Fruit fly (Drosophila melanogaster) whole organism, wandering third instar larva: ENCODE data around the gene CG5026.

Experiments
- CG9705 ChIP-seq: fragments of 200-800 bp; sonication (Bioruptor generic); optimal IDR thresholded peaks from 2 replicates; lab custom pipeline; 2018; ENCODE audit warnings: missing biosample characterization, mild to moderate bottlenecking, missing genetic modification characterization
- CrebA ChIP-seq: fragments of 200-800 bp; sonication (Bioruptor generic); optimal IDR thresholded peaks from 2 replicates; lab custom pipeline; 2016; ENCODE audit warnings: missing biosample characterization, mild to moderate bottlenecking, missing genetic modification characterization, borderline replicate concordance
- Dfd ChIP-seq: fragments of >200 bp; optimal IDR thresholded peaks from 2 replicates; lab custom pipeline; 2017; ENCODE audit warnings: missing biosample characterization, missing genetic modification characterization
- Dif ChIP-seq: fragments of 200-275, 200-300 bp; sonication (Bioruptor generic); optimal IDR thresholded peaks from 2 replicates; lab custom pipeline; 2018; ENCODE audit warnings: missing biosample characterization, missing genetic modification characterization; ENCODE audit not compliant: partially characterized antibody
- HLH106 ChIP-seq: fragments of 200-800 bp; optimal IDR thresholded peaks from 3 replicates; lab custom pipeline; 2019; ENCODE audit warnings: missing biosample characterization, mild to moderate bottlenecking, missing genetic modification characterization, moderate library complexity
- Hnf4 ChIP-seq: fragments of 200-800 bp; sonication (Bioruptor generic); optimal IDR thresholded peaks from 2 replicates; lab custom pipeline; 2016; ENCODE audit warnings: missing biosample characterization, mild to moderate bottlenecking, missing genetic modification characterization
- Hr78 ChIP-seq: fragments of >200 bp; optimal IDR thresholded peaks from 2 replicates; lab custom pipeline; 2017; ENCODE audit warnings: missing biosample characterization, missing genetic modification characterization
- Hr83 ChIP-seq: fragments of 200-300 bp; sonication (Bioruptor generic); optimal IDR thresholded peaks from 2 replicates; lab custom pipeline; 2016; ENCODE audit warnings: missing biosample characterization, mild to moderate bottlenecking, missing genetic modification characterization, moderate library complexity; ENCODE audit not compliant: poor library complexity, severe bottlenecking
- Mio ChIP-seq: sonication (Bioruptor generic); optimal IDR thresholded peaks from 2 replicates; lab custom pipeline; 2016; ENCODE audit warnings: missing biosample characterization, missing genetic modification characterization
- Myc ChIP-seq: fragments of >200 bp; optimal IDR thresholded peaks from 2 replicates; lab custom pipeline; 2017
- N ChIP-seq: fragments of >200 bp; optimal IDR thresholded peaks from 2 replicates; lab custom pipeline; 2018; ENCODE audit warnings: missing biosample characterization, missing external identifiers, missing genetic modification characterization
- Rel ChIP-seq, 2 experiments: fragments of 200-800 bp; sonication (Bioruptor generic) in 1 of 2; optimal IDR thresholded peaks; 2 replicates in 1 of 2; 3 replicates in 1 of 2; lab custom pipeline; 2016 to 2019; ENCODE audit warnings: mild to moderate bottlenecking in 2 of 2, missing biosample characterization in 2 of 2, missing genetic modification characterization in 2 of 2, moderate library complexity in 1 of 2
- Sp1 ChIP-seq: fragments of 200-800 bp; sonication (Bioruptor generic); optimal IDR thresholded peaks from 3 replicates; lab custom pipeline; 2019; ENCODE audit warnings: missing biosample characterization, mild to moderate bottlenecking, missing genetic modification characterization, moderate library complexity
- Vsx2 ChIP-seq: fragments of 200-300, 225-300 bp; sonication (Bioruptor generic); optimal IDR thresholded peaks from 2 replicates; lab custom pipeline; 2018; ENCODE audit warnings: missing biosample characterization, missing genetic modification characterization; ENCODE audit not compliant: partially characterized antibody
- brk ChIP-seq: fragments of 200-800 bp; sonication (Bioruptor generic); optimal IDR thresholded peaks from 2 replicates; lab custom pipeline; 2016; ENCODE audit warnings: missing biosample characterization, mild to moderate bottlenecking, missing genetic modification characterization
- dl ChIP-seq, 2 experiments: fragments of 175-275, 200-275 bp in 1 of 2; fragments of 200-275 bp in 1 of 2; sonication (Bioruptor generic); optimal IDR thresholded peaks; lab custom pipeline; 2018; ENCODE audit warnings: mild to moderate bottlenecking in 2 of 2, missing biosample characterization in 2 of 2, missing genetic modification characterization in 2 of 2, moderate library complexity in 2 of 2; ENCODE audit not compliant: partially characterized antibody in 2 of 2, insufficient read depth in 1 of 2
- dmrt93B ChIP-seq: fragments of 200-800 bp; sonication (Bioruptor generic); optimal IDR thresholded peaks from 2 replicates; lab custom pipeline; 2018; ENCODE audit warnings: missing biosample characterization, mild to moderate bottlenecking, missing genetic modification characterization
- dsf ChIP-seq: sonication (Bioruptor generic); optimal IDR thresholded peaks from 2 replicates; lab custom pipeline; 2016; ENCODE audit warnings: missing biosample characterization, missing genetic modification characterization, borderline replicate concordance
- ey ChIP-seq: fragments of 200-800 bp; sonication (Bioruptor generic); optimal IDR thresholded peaks from 2 replicates; lab custom pipeline; 2016; ENCODE audit warnings: missing biosample characterization, missing genetic modification characterization
- foxo ChIP-seq, 2 experiments: fragments of 200-800 bp; sonication (Bioruptor generic); optimal IDR thresholded peaks; 2 replicates in 1 of 2; 3 replicates in 1 of 2; lab custom pipeline; 2016 to 2017; ENCODE audit warnings: missing biosample characterization in 2 of 2, missing genetic modification characterization in 2 of 2
- fru ChIP-seq: fragments of 200-800 bp; sonication (Bioruptor generic); optimal IDR thresholded peaks from 3 replicates; lab custom pipeline; 2016; ENCODE audit warnings: missing biosample characterization, mild to moderate bottlenecking, missing genetic modification characterization
- jim ChIP-seq: fragments of 175-275, 200-325 bp; sonication (Bioruptor generic); optimal IDR thresholded peaks from 2 replicates; lab custom pipeline; 2016; ENCODE audit warnings: missing biosample characterization, mild to moderate bottlenecking, missing genetic modification characterization
- lola ChIP-seq: fragments of >200 bp; optimal IDR thresholded peaks from 2 replicates; lab custom pipeline; 2017; ENCODE audit warnings: missing biosample characterization, missing genetic modification characterization
- pan ChIP-seq: fragments of >200 bp; optimal IDR thresholded peaks from 2 replicates; lab custom pipeline; 2017
- psq ChIP-seq: fragments of 200-800 bp; sonication (Bioruptor generic); optimal IDR thresholded peaks from 3 replicates; lab custom pipeline; 2017; ENCODE audit warnings: missing biosample characterization, mild to moderate bottlenecking, missing genetic modification characterization, moderate library complexity
- rgr ChIP-seq: fragments of 200-800 bp; sonication (Bioruptor generic); optimal IDR thresholded peaks from 3 replicates; lab custom pipeline; 2016; ENCODE audit warnings: missing biosample characterization, mild to moderate bottlenecking, missing genetic modification characterization
- sv ChIP-seq: fragments of 200-800 bp; sonication (Bioruptor generic); optimal IDR thresholded peaks from 3 replicates; lab custom pipeline; 2016; ENCODE audit warnings: missing biosample characterization, missing genetic modification characterization
- tai ChIP-seq: sonication (Bioruptor generic); optimal IDR thresholded peaks from 2 replicates; lab custom pipeline; 2016; ENCODE audit warnings: missing biosample characterization, missing genetic modification characterization
- usp ChIP-seq: fragments of >200 bp; optimal IDR thresholded peaks from 2 replicates; lab custom pipeline; 2017; ENCODE audit warnings: missing biosample characterization, missing genetic modification characterization
- woc ChIP-seq: sonication (Bioruptor generic); optimal IDR thresholded peaks from 2 replicates; lab custom pipeline; 2016; ENCODE audit warnings: missing biosample characterization, mild to moderate bottlenecking, missing genetic modification characterization

The CG5026 gene

DNA sequence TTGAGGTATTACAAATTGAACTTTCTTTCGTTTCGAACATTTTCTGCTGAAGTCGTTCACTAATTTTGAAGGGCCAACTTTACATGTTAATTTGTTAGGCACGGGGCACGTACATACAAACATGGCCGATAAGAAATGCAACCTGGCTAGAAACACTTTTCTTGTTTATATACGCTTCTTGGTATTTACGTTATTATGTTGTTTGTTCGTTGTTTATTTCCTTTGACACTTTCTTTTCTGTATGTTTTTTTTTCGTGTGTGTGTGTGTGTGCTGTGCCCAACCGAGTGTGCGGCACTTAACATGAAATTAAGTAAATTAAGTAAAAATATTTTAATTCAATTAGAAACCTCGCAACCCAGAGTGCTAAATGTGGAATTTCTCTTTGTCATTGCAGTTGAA lies 42.6 kb upstream of the CG5026 start:
- TF ChIP-seq Dfd (GFP tag; lab: Kevin White, UChicago), result no peak
- no peak for TF ChIP-seq CrebA (GFP tag; lab: Kevin White, UChicago)
- TF ChIP-seq usp (GFP tag; lab: Kevin White, UChicago), result no peak
- TF ChIP-seq fru (GFP tag; lab: Kevin White, UChicago), result no peak
- no peak for TF ChIP-seq dmrt93B (GFP tag; lab: Kevin White, UChicago)
- no peak for TF ChIP-seq psq (GFP tag; lab: Kevin White, UChicago)
- TF ChIP-seq lola (GFP tag; lab: Kevin White, UChicago), result no peak
- TF ChIP-seq Vsx2, result no peak
- TF ChIP-seq Hnf4 (GFP tag; lab: Kevin White, UChicago), result no peak
- no peak for TF ChIP-seq rgr (GFP tag; lab: Kevin White, UChicago)
- no peak for TF ChIP-seq pan (lab: Kevin White, UChicago)

DNA sequence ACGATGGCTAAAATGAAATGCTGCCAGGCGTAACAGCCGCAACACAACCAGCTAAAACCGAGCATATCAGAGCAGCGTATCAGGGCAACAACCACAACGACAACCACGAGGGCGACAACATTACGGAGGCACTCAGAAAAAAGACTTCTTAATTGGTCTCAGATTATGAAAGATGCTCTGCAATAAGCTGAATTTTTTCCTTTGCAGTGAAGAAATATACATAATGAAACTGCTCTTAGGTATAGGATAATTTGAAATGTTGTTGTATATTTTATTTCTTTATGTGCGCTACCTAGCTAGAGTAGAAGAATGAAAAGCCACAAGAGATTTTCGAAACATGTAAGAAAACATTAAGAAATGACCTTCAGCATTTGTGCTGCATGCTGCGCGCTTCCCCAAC lies 38.8 kb upstream of the CG5026 start:
- no peak for TF ChIP-seq rgr (GFP tag; lab: Kevin White, UChicago)
- TF ChIP-seq Rel (GFP tag; optimal IDR thresholded peaks at IDR 0.05; lab: Kevin White, UChicago), result no peak
- TF ChIP-seq Rel (tag; optimal IDR thresholded peaks at IDR 0.05; lab: Kevin White, UChicago), result no peak
- TF ChIP-seq N (GFP tag; lab: Kevin White, UChicago), result no peak

DNA sequence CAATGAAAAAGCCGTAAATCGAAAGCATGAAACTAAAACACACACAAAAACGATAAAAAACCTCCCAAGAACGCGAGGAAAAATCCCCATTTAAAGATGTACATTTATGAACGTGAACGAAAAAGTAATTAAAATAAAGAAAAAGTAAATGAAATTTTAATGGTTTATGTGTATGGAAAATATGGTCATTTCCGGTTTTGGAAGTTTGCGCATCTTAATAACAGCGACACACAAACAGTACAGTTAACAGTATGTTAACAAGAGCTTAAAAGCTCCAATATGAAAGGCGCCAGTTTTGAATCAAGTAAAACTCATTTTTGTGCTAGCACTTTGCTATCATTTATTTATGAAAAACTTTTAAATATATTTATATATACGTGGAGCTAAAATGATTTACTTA lies 36.4 kb upstream of the CG5026 start:
- TF ChIP-seq CrebA (GFP tag; lab: Kevin White, UChicago) (peak; percentile 34), foxo (GFP tag; optimal IDR thresholded peaks at IDR 0.05; lab: Kevin White, UChicago) (no peak), lola (GFP tag; lab: Kevin White, UChicago) (no peak), woc (no peak)

DNA sequence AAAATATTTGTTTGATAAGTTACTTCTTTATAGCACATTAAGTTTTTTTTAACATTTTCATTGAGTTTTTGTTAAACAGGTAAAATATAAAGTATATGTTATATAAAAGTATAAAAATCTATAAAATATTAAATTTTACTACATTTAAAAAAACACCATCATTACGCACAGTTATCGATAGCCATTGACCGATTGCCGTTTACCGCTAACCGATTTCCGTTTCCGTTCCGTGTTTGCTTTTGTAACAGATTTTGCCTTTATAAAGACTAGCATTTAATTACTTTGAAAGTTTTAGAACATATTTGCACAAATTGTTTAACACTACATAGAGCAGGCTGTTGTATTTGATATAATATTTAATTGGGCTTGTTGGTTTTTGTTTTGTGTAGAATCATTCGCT lies 28.7 kb upstream of the CG5026 start:
- TF ChIP-seq Mio (GFP tag; lab: Kevin White, UChicago), result no peak
- no peak for TF ChIP-seq Sp1 (GFP tag; lab: Kevin White, UChicago)
- TF ChIP-seq pan (lab: Kevin White, UChicago), result no peak
- TF ChIP-seq dsf (GFP tag; lab: Kevin White, UChicago), result no peak

DNA sequence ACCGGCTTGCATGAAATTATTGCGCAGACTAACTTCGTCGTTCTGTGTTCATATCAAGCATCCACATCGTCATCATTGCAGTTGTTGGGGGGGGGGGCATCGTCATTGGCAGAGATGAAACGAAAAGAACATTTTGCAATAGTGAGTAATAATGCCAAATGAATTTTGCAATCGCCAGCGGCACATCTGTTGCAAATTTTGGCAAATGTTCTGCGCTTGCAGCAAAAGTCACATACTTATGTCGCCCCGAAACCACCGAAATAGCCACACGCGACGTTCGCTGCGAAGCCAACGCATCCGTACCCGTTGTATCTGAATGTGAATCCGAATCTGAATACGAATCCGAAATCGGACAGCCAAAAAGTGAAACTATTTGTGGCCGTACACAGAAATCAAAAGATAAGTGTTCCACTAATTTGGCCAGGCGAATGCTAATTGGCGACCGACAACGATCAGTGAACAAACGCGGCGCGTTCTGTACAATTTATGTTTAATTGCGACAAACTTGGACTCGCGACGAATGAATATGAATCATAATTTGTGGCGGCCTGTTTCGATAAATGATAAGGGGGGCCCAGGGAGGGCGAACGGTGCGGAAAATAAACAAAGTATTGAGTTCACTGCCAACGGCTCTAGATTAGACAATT lies 20.4 kb upstream of the CG5026 start:
- TF ChIP-seq jim (GFP tag; lab: Kevin White, UChicago) (no peak), sv (no peak), Hr83 (no peak), fru (GFP tag; lab: Kevin White, UChicago) (no peak), tai (no peak), Dif (GFP tag; lab: Kevin White, UChicago) (no peak), ey (GFP tag; lab: Kevin White, UChicago) (no peak), dmrt93B (GFP tag; lab: Kevin White, UChicago) (no peak), dl (GFP tag; optimal IDR thresholded peaks at IDR 0.05; lab: Kevin White, UChicago; ENCODE audit: insufficient read depth in 1 of 2, partially characterized antibody in 2 of 2) (no peak)

DNA sequence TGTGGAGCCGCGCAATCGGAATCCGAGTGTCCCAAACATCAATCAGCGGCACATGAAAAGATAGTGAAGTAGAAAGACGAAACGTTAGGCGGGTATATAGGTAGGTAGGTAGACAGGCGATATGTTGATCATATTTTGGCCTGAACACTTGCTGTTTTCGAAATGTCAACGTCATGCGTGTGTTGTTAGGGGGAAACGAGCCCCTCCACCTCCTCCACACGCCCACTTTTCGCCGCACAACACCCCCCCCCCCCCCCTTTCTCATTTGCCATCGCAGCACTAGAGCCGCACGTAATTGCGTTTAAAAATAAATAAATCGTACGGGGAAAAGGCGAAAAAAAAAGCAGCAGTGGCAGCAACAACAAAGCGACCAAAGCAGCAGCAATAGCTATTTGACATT lies 18.5 kb upstream of the CG5026 start:
- no peak for TF ChIP-seq CG9705 (GFP tag; lab: Kevin White, UChicago)
- TF ChIP-seq Dfd (GFP tag; lab: Kevin White, UChicago), result peak; percentile 57
- TF ChIP-seq jim (GFP tag; lab: Kevin White, UChicago), result no peak

DNA sequence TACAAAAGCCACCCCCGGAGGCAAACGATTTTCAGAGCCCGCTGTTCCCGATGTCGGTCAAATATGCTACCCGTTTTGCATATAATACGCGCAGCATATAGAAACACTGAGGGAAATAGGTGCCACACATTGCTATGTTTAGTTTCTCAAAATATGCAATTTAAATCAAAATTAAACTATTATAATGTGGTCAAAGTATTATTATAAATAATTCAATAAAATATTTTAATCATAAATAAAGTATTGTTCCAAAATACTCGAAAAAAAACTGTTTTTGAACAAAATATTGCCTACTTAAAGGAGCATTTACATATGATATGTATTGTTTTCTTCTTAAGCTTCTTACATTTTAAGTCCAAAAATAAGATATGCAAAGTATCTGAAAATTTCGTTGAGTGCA lies 17.4 kb upstream of the CG5026 start:
- TF ChIP-seq pan (lab: Kevin White, UChicago) (no peak), dmrt93B (GFP tag; lab: Kevin White, UChicago) (no peak), jim (GFP tag; lab: Kevin White, UChicago) (no peak), Vsx2 (no peak), brk (no peak), usp (GFP tag; lab: Kevin White, UChicago) (no peak), Mio (GFP tag; lab: Kevin White, UChicago) (no peak), woc (no peak), sv (no peak), Dif (GFP tag; lab: Kevin White, UChicago) (no peak), HLH106 (no peak), CrebA (GFP tag; lab: Kevin White, UChicago) (no peak), CG9705 (GFP tag; lab: Kevin White, UChicago) (no peak), Myc (lab: Kevin White, UChicago) (no peak), dsf (GFP tag; lab: Kevin White, UChicago) (no peak), tai (no peak), lola (GFP tag; lab: Kevin White, UChicago) (no peak), Hr78 (GFP tag; lab: Kevin White, UChicago) (no peak)
- TF ChIP-seq, all 38 proteins: peak for 0
